Worm (Caenorhabditis elegans) whole organism, L4/young adult: ENCODE results near the gene npr-8.

ENCODE experiments used
- W03F9.2 ChIP-seq: fragments of 150-350 bp; optimal IDR thresholded peaks from 2 replicates; lab custom pipeline; 2014; ENCODE audit warnings: missing biosample characterization, missing genetic modification characterization
- dao-5 ChIP-seq: sonication (generic microtip); optimal IDR thresholded peaks from 2 replicates; lab custom pipeline; 2016; ENCODE audit warnings: missing genotype, missing genetic modification characterization, moderate library complexity, missing compliant biosample characterization
- him-1 ChIP-seq: sonication (generic microtip); optimal IDR thresholded peaks from 2 replicates; lab custom pipeline; 2016; ENCODE audit warnings: missing genotype, missing genetic modification reagents, missing genetic modification characterization, missing compliant biosample characterization

The npr-8 gene

DNA sequence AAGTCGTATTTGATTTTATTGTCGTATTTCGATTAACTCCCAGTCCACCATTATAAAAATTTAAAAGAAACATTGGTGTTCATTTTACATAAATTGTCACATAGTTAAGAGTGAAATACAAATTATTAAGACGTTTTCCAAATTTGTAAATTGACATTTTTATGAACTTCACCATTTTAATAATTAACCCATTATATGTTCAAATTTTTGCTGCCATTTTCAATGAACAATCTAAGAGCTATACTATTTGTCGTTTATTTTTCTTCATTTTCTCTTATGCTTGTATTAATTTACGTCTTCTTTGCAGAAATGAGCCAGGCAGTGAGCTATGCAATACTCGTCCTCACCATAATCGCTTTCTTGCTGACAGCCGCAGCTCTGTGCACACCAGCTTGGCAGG is 54.1 kb downstream of the npr-8 start, which contains the start of gene clc-2:
Gene clc-2 (plus strand): TSS at position 301 of the 400 bp plus-strand sequence.
- TF ChIP-seq dao-5 (tag; lab: Kevin White, UChicago) (no peak), him-1 (tag; lab: Kevin White, UChicago) (no peak), W03F9.2 (tag; lab: Kevin White, UChicago) (no peak)

DNA sequence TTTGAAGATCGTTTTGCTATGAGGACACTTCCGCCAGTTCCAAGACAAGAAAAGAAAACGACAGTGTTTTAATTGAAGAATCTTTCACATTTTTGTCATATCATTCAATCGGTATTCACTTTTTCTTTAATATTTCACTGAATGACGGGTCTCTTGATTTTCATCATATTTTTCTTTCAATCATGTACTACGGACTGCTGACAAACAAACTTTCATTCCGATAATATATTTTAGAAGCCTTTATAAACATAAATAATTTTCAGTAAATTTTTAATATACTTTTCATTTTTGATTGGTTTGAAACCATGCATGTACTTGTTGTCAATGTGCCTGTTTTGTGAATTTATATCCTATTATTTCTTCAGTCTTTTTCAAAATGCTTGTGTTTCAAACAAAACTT is 56.2 kb downstream of the npr-8 start, which contains the start of gene clc-5:
Gene clc-5 (plus strand): TSS at position 301 of the 400 bp plus-strand sequence.
- TF ChIP-seq dao-5 (tag; lab: Kevin White, UChicago) (no peak), him-1 (tag; lab: Kevin White, UChicago) (no peak), W03F9.2 (tag; lab: Kevin White, UChicago) (no peak)

DNA sequence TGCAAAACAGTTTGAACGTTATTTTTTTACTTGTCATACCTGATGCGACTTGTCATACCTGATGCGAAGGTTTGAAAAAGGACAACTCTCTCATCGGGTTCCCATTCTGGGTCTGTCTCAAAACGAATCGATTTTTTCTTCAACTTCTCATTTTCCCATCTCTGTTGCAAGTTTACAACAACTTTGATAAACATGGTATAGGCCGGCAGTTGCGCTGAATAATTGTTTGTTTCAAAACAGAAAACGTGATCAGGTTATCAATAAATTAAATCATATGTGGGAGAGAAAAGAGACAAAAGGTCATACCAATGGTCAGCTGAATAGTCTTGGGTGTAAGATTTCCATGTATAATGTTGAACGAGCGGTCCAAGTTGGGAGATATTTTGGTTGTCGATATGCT is 59.8 kb downstream of the npr-8 start:
- no peak for TF ChIP-seq dao-5 (tag; lab: Kevin White, UChicago)
- no peak for TF ChIP-seq W03F9.2 (tag; lab: Kevin White, UChicago)
- no peak for TF ChIP-seq him-1 (tag; lab: Kevin White, UChicago)

DNA sequence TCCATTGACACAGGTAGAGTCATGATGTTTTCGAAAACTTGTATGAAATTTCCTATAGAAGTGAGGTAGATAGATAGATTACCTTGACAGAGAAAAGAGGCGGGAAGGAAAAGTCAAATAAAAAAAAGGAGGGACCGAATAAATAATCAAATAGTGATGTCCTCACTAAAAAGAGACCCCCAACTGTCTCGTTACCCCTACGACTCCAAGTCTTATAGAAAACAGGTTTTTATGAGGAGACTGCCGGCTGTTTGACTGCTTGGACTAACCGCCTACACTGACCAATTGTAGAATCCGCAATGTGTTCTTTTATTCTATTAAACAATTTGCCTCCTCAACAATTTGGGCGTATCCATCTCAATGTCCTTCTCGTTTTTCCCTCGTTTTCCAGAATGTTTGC is 60.8 kb downstream of the npr-8 start, which contains the start of gene C01C10.2:
Gene C01C10.2 (minus strand): TSS at position 170 of the 400 bp plus-strand sequence.
- TF ChIP-seq W03F9.2 (tag; lab: Kevin White, UChicago): no peak
- no peak for TF ChIP-seq dao-5 (tag; lab: Kevin White, UChicago)
- no peak for TF ChIP-seq him-1 (tag; lab: Kevin White, UChicago)
